Worm (Caenorhabditis elegans) whole organism, early embryonic: ENCODE measurements around the gene ins-39.

Experiments
- B0310.2 ChIP-seq: sonication (generic microtip); optimal IDR thresholded peaks from 2 replicates; lab custom pipeline; 2016; ENCODE audit warnings: mild to moderate bottlenecking, missing genetic modification characterization, missing compliant biosample characterization
- ama-1 ChIP-seq: fragments of 150-350 bp; optimal IDR thresholded peaks from 2 replicates; lab custom pipeline; 2014
- ceh-36 ChIP-seq: sonication (generic microtip); optimal IDR thresholded peaks from 2 replicates; lab custom pipeline; 2016; ENCODE audit warnings: missing genetic modification characterization, inconsistent platforms, missing compliant biosample characterization
- hmg-4 ChIP-seq: fragments of 200-800 bp; sonication (Bioruptor generic); optimal IDR thresholded peaks from 2 replicates; lab custom pipeline; 2018; ENCODE audit warnings: mild to moderate bottlenecking, missing genetic modification characterization, missing compliant biosample characterization
- pes-1 ChIP-seq: fragments of 200-800 bp; sonication (Bioruptor generic); IDR thresholded peaks from 2 replicates; pipeline ENCODE4 v1.3.6; 2022; ENCODE audit warnings: missing genetic modification reagents, missing genetic modification characterization, missing compliant biosample characterization
- sea-1 ChIP-seq: fragments of 200-800 bp; sonication (Bioruptor generic); conservative IDR thresholded peaks from 2 replicates; pipeline ENCODE4 v1.3.6; 2022; ENCODE audit warnings: missing genetic modification characterization, missing compliant biosample characterization
- tbx-11 ChIP-seq: fragments of 200-800 bp; sonication (Bioruptor generic); IDR thresholded peaks from 2 replicates; pipeline ENCODE4 v1.3.6; 2022; ENCODE audit warnings: missing genetic modification characterization, missing compliant biosample characterization

ce11 chrX:1393891-1394290 lies 49.7 kb upstream of the ins-39 start, which contains the start of gene F56C3.9:
- TF ChIP-seq pes-1 (GFP tag; lab: Robert Waterston, UW) = no peak
- TF ChIP-seq ceh-36 (tag; lab: Kevin White, UChicago) = no peak
- TF ChIP-seq ama-1 (lab: Kevin White, UChicago) = no peak
- no peak for TF ChIP-seq sea-1 (GFP tag; lab: Robert Waterston, UW)
- no peak for TF ChIP-seq tbx-11 (GFP tag; lab: Robert Waterston, UW)
- TF ChIP-seq hmg-4 (GFP tag; lab: Kevin White, UChicago) = no peak
- TF ChIP-seq B0310.2 (tag; lab: Kevin White, UChicago) = no peak
